Worm (Caenorhabditis elegans) whole organism, L2 larva: ENCODE results near the gene C05D12.4.
A peak's percentile ranks its signal among the peaks of the same experiment; 100 is the strongest.

Source experiments
- C34F6.9 ChIP-seq: fragments of 150-350 bp; optimal IDR thresholded peaks from 2 replicates; lab custom pipeline; 2014; ENCODE audit warnings: missing biosample characterization, missing genetic modification characterization
- F13H6.1 ChIP-seq: sonication (generic microtip); optimal IDR thresholded peaks from 2 replicates; lab custom pipeline; 2016; ENCODE audit warnings: missing genetic modification characterization, missing compliant biosample characterization
- R02D3.7 ChIP-seq: fragments of 150-350 bp; optimal IDR thresholded peaks from 2 replicates; lab custom pipeline; 2014; ENCODE audit warnings: missing biosample characterization, missing genetic modification characterization
- Y55F3AM.14 ChIP-seq: fragments of 200-800 bp; sonication (Bioruptor generic); optimal IDR thresholded peaks from 2 replicates; lab custom pipeline; 2018; ENCODE audit warnings: mild to moderate bottlenecking, missing genetic modification characterization, missing compliant biosample characterization
- ZK546.5 ChIP-seq: sonication (generic microtip); optimal IDR thresholded peaks from 2 replicates; lab custom pipeline; 2017; ENCODE audit warnings: missing biosample characterization, missing genetic modification characterization
- alr-1 ChIP-seq: fragments of 150-350 bp; optimal IDR thresholded peaks from 2 replicates; lab custom pipeline; 2014; ENCODE audit warnings: missing biosample characterization, missing genetic modification characterization
- ama-1 ChIP-seq: fragments of 150-350 bp; optimal IDR thresholded peaks from 2 replicates; lab custom pipeline; 2018; ENCODE audit warnings: inconsistent platforms
- blmp-1 ChIP-seq: sonication (generic microtip); optimal IDR thresholded peaks from 2 replicates; lab custom pipeline; 2017; ENCODE audit warnings: missing genetic modification characterization, mild to moderate bottlenecking, missing compliant biosample characterization, antibody characterized with exemption, moderate library complexity; ENCODE audit not compliant: insufficient read depth
- ceh-16 ChIP-seq: fragments of 150-350 bp; optimal IDR thresholded peaks from 2 replicates; lab custom pipeline; 2014; ENCODE audit warnings: missing biosample characterization, missing genetic modification characterization
- ceh-82 ChIP-seq: fragments of 150-350 bp; optimal IDR thresholded peaks from 2 replicates; lab custom pipeline; 2014; ENCODE audit warnings: missing biosample characterization, missing genetic modification characterization
- crh-2 ChIP-seq: sonication (generic microtip); optimal IDR thresholded peaks from 2 replicates; lab custom pipeline; 2017; ENCODE audit warnings: missing biosample characterization, missing genetic modification characterization
- dmd-4 ChIP-seq: sonication (generic microtip); optimal IDR thresholded peaks from 2 replicates; lab custom pipeline; 2017; ENCODE audit warnings: missing biosample characterization, missing genetic modification characterization
- egl-27 ChIP-seq: sonication (generic microtip); optimal IDR thresholded peaks from 3 replicates; lab custom pipeline; 2017; ENCODE audit warnings: missing biosample characterization, missing genetic modification reagents, missing genetic modification characterization
- elt-1 ChIP-seq: fragments of 150-350 bp; optimal IDR thresholded peaks from 2 replicates; lab custom pipeline; 2014; ENCODE audit warnings: missing biosample characterization, missing genetic modification characterization
- fos-1 ChIP-seq: fragments of 150-350 bp; optimal IDR thresholded peaks from 2 replicates; lab custom pipeline; 2014; ENCODE audit warnings: missing biosample characterization, missing genetic modification characterization
- gmeb-1 ChIP-seq: fragments of 150-350 bp; optimal IDR thresholded peaks from 2 replicates; lab custom pipeline; 2014; ENCODE audit warnings: missing biosample characterization, missing genetic modification characterization
- lin-11 ChIP-seq: fragments of 150-350 bp; sonication (generic microtip); optimal IDR thresholded peaks from 2 replicates; lab custom pipeline; 2014; ENCODE audit warnings: missing biosample characterization, missing genetic modification characterization, inconsistent platforms, mixed read lengths
- lin-13 ChIP-seq: fragments of 150-350 bp; optimal IDR thresholded peaks from 2 replicates; lab custom pipeline; 2014; ENCODE audit warnings: missing biosample characterization, missing genetic modification reagents, missing genetic modification characterization
- lin-39 ChIP-seq: fragments of 150-350 bp; optimal IDR thresholded peaks from 2 replicates; lab custom pipeline; 2014; ENCODE audit warnings: missing biosample characterization, missing genetic modification reagents, missing genetic modification characterization
- lsy-2 ChIP-seq, 2 experiments: fragments of 150-350 bp in 1 of 2; sonication (generic microtip) in 1 of 2; optimal IDR thresholded peaks; 2 replicates each; lab custom pipeline; 2014 to 2017; ENCODE audit warnings: missing biosample characterization in 2 of 2, missing genetic modification characterization in 2 of 2
- mab-5 ChIP-seq: fragments of 150-350 bp; optimal IDR thresholded peaks from 2 replicates; lab custom pipeline; 2014; ENCODE audit warnings: missing biosample characterization, missing genetic modification characterization
- mdl-1 ChIP-seq, 2 experiments: fragments of 150-350 bp in 1 of 2; sonication (generic microtip) in 1 of 2; optimal IDR thresholded peaks; 2 replicates each; lab custom pipeline; 2017; ENCODE audit warnings: missing biosample characterization in 2 of 2, missing genetic modification characterization in 2 of 2
- nhr-10 ChIP-seq: sonication (generic microtip); optimal IDR thresholded peaks from 2 replicates; lab custom pipeline; 2017; ENCODE audit warnings: missing biosample characterization, missing genetic modification characterization
- nhr-11 ChIP-seq: fragments of 150-350 bp; optimal IDR thresholded peaks from 2 replicates; lab custom pipeline; 2014; ENCODE audit warnings: missing biosample characterization, missing genetic modification characterization
- nhr-129 ChIP-seq: fragments of 150-350 bp; optimal IDR thresholded peaks from 2 replicates; lab custom pipeline; 2014; ENCODE audit warnings: missing biosample characterization, missing genetic modification characterization
- nhr-21 ChIP-seq: fragments of 150-350 bp; optimal IDR thresholded peaks from 2 replicates; lab custom pipeline; 2014; ENCODE audit warnings: missing biosample characterization, missing genetic modification characterization
- nhr-23 ChIP-seq: fragments of 150-350 bp; optimal IDR thresholded peaks from 2 replicates; lab custom pipeline; 2014; ENCODE audit warnings: missing biosample characterization, missing genetic modification reagents, missing genetic modification characterization
- nhr-237 ChIP-seq: fragments of 150-350 bp; optimal IDR thresholded peaks from 2 replicates; lab custom pipeline; 2014; ENCODE audit warnings: missing biosample characterization, missing genetic modification characterization
- nhr-25 ChIP-seq: fragments of 150-350 bp; sonication (generic microtip); optimal IDR thresholded peaks from 3 replicates; lab custom pipeline; 2014; ENCODE audit warnings: missing biosample characterization, missing genetic modification characterization
- nhr-6 ChIP-seq: fragments of 150-350 bp; optimal IDR thresholded peaks from 2 replicates; lab custom pipeline; 2014; ENCODE audit warnings: missing biosample characterization, missing genetic modification characterization
- nhr-77 ChIP-seq: fragments of 150-350 bp; optimal IDR thresholded peaks from 2 replicates; lab custom pipeline; 2014; ENCODE audit warnings: missing biosample characterization, missing genetic modification characterization
- peb-1 ChIP-seq: fragments of 150-350 bp; optimal IDR thresholded peaks from 2 replicates; lab custom pipeline; 2014; ENCODE audit warnings: missing biosample characterization, missing genetic modification characterization
- sem-4 ChIP-seq: fragments of 150-350 bp; optimal IDR thresholded peaks from 2 replicates; lab custom pipeline; 2014; ENCODE audit warnings: missing biosample characterization, missing genetic modification reagents, missing genetic modification characterization
- skn-1 ChIP-seq: sonication (generic microtip); optimal IDR thresholded peaks from 2 replicates; lab custom pipeline; 2017; ENCODE audit warnings: missing biosample characterization, missing genetic modification characterization
- sma-3 ChIP-seq: sonication (generic microtip); optimal IDR thresholded peaks from 2 replicates; lab custom pipeline; 2016; ENCODE audit warnings: missing genetic modification reagents, missing genetic modification characterization, missing compliant biosample characterization
- sma-9 ChIP-seq, 2 experiments: fragments of 150-350 bp in 1 of 2; sonication (generic microtip) in 1 of 2; optimal IDR thresholded peaks; 2 replicates each; lab custom pipeline; 2014 to 2016; ENCODE audit warnings: missing genetic modification characterization in 2 of 2, mild to moderate bottlenecking in 1 of 2, missing biosample characterization in 1 of 2, missing compliant biosample characterization in 1 of 2, missing genetic modification reagents in 1 of 2, moderate library complexity in 1 of 2
- snpc-4 ChIP-seq: fragments of 150-350 bp; optimal IDR thresholded peaks from 2 replicates; lab custom pipeline; 2014; ENCODE audit warnings: missing biosample characterization, missing genetic modification characterization
- unc-39 ChIP-seq: fragments of 150-350 bp; optimal IDR thresholded peaks from 2 replicates; lab custom pipeline; 2014; ENCODE audit warnings: missing biosample characterization, missing genetic modification characterization
- unc-55 ChIP-seq: fragments of 150-350 bp; sonication (generic microtip); optimal IDR thresholded peaks from 3 replicates; lab custom pipeline; 2014; ENCODE audit warnings: missing biosample characterization, missing genetic modification reagents, missing genetic modification characterization
- unc-62 ChIP-seq: fragments of 150-350 bp; optimal IDR thresholded peaks from 2 replicates; lab custom pipeline; 2014; ENCODE audit warnings: missing biosample characterization, missing genetic modification reagents, missing genetic modification characterization
- ztf-1 ChIP-seq: fragments of 200-800 bp; sonication (Bioruptor generic); conservative IDR thresholded peaks from 2 replicates; pipeline ENCODE4 v1.3.6; 2022; ENCODE audit warnings: missing genetic modification characterization, missing compliant biosample characterization
- ztf-11 ChIP-seq: sonication (generic microtip); optimal IDR thresholded peaks from 2 replicates; lab custom pipeline; 2017; ENCODE audit warnings: missing biosample characterization, missing genetic modification characterization
- ztf-4 ChIP-seq: fragments of 150-350 bp; optimal IDR thresholded peaks from 2 replicates; lab custom pipeline; 2014; ENCODE audit warnings: missing biosample characterization, missing genetic modification characterization

C05D12.4 gene

DNA sequence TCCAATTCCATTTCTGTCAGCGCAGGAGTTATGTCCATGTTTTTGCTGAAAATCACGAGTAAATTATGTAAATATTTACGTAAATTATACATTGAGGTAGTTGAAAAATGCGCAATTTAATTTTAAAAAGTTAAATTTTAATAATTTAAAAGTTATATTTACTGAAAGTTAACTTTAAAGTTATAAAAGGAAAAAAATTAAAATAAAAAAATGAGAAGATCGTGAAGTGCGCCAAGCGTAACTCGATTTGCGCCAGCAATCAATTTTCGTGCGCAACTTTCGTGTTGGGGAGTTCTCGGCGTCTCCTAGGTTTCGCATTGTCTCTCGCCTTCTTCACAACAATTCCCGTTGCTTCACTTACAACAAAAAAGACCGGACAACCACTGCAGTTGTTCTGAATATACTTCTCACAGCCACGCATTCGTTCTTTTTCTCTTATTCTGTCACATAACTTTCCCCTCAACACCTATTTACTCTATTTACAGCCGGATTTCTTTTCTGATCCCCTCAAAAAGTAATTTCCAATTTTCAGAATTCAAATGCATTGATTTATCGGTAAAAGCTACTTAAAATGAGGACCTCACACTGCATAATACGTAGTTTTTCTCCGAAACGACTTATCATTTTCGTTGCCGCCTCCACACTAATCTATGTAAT, 42.0 kb downstream of the C05D12.4 start, which contains the start of the genes metl-1 and W02B12.11:
metl-1 (minus strand) TSS at position 51 of the 657 bp plus-strand sequence.
W02B12.11 (plus strand) TSS at position 337 of the 657 bp plus-strand sequence.
- TF ChIP-seq skn-1 (tag; lab: Kevin White, UChicago) (no peak), C34F6.9 (peak; percentile 90), lin-39 (tag; lab: Kevin White, UChicago) (no peak), R02D3.7 (tag; lab: Kevin White, UChicago) (peak; percentile 53), nhr-6 (tag; lab: Kevin White, UChicago) (peak; percentile 38), ztf-1 (GFP tag; lab: Robert Waterston, UW) (no peak), egl-27 (tag; lab: Kevin White, UChicago) (peak; percentile 32), ztf-11 (tag; lab: Kevin White, UChicago) (no peak), sma-9 (GFP tag; optimal IDR thresholded peaks at IDR 0.05; lab: Kevin White, UChicago) (peak; percentile 90), sma-9 (tag; optimal IDR thresholded peaks at IDR 0.05; lab: Kevin White, UChicago) (no peak), ceh-82 (tag; lab: Kevin White, UChicago) (no peak), unc-39 (tag; lab: Kevin White, UChicago) (no peak), sma-3 (GFP tag; lab: Kevin White, UChicago) (peak; percentile 77), nhr-21 (tag; lab: Kevin White, UChicago) (peak; percentile 82), Y55F3AM.14 (GFP tag; lab: Kevin White, UChicago) (peak; percentile 29), ceh-16 (tag; lab: Kevin White, UChicago) (peak; percentile 21), blmp-1 (tag; lab: Kevin White, UChicago) (peak; percentile 68), ztf-4 (tag; lab: Kevin White, UChicago) (peak; percentile 79), mab-5 (tag; lab: Kevin White, UChicago) (peak; percentile 68), nhr-10 (tag; lab: Kevin White, UChicago) (no peak), snpc-4 (tag; lab: Kevin White, UChicago) (peak; percentile 77), lin-11 (tag; lab: Kevin White, UChicago) (peak; percentile 79), ZK546.5 (tag; lab: Kevin White, UChicago) (no peak), elt-1 (tag; lab: Kevin White, UChicago) (no peak), alr-1 (tag; lab: Kevin White, UChicago) (no peak), lsy-2 (tag; optimal IDR thresholded peaks at IDR 0.05; lab: Kevin White, UChicago) (peak; percentile 84 to 92), crh-2 (tag; lab: Kevin White, UChicago) (peak; percentile 83), peb-1 (tag; lab: Kevin White, UChicago) (no peak), fos-1 (tag; lab: Kevin White, UChicago) (peak; percentile 50), gmeb-1 (tag; lab: Kevin White, UChicago) (peak; percentile 87), ama-1 (lab: Kevin White, UChicago) (peak; percentile 14), nhr-25 (tag; lab: Kevin White, UChicago) (peak; percentile 87), unc-62 (GFP tag; lab: Kevin White, UChicago) (no peak), unc-55 (GFP tag; lab: Kevin White, UChicago) (peak; percentile 87), lin-13 (GFP tag; lab: Kevin White, UChicago) (peak; percentile 85), sem-4 (tag; lab: Kevin White, UChicago) (peak; percentile 88), nhr-129 (tag; lab: Kevin White, UChicago) (peak; percentile 62), F13H6.1 (tag; lab: Kevin White, UChicago) (peak; percentile 89)

DNA sequence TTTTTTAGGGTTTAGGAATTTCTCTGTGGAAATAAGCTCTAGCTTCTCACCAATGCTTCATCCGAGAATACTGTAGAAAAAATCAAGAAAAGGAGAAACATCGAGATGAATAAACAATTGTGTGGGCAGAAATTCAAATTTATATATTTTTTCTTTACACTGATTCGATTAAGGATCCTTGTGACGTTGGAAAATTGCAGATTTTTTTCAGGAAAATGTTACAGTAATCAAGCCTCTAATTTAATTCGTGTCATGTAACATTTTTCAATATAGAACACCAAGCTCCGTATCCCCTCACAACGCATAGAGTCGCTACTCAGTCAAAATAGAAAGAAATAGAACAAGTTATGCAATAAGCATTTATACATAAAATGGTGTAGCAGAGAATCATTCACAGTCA, 44.7 kb downstream of the C05D12.4 start, which contains the start of gene W02B12.16:
W02B12.16 (minus strand) TSS at position 101 of the 400 bp plus-strand sequence.
- no peak for TF ChIP-seq lsy-2 (tag; optimal IDR thresholded peaks at IDR 0.05; lab: Kevin White, UChicago)
- no peak for TF ChIP-seq nhr-11 (tag; lab: Kevin White, UChicago)
- TF ChIP-seq unc-55 (GFP tag; lab: Kevin White, UChicago): no peak
- no peak for TF ChIP-seq dmd-4 (tag; lab: Kevin White, UChicago)
- TF ChIP-seq sma-9 (GFP tag; optimal IDR thresholded peaks at IDR 0.05; lab: Kevin White, UChicago): no peak
- no peak for TF ChIP-seq sma-9 (tag; optimal IDR thresholded peaks at IDR 0.05; lab: Kevin White, UChicago)
- no peak for TF ChIP-seq ama-1 (lab: Kevin White, UChicago)
- no peak for TF ChIP-seq blmp-1 (tag; lab: Kevin White, UChicago)
- TF ChIP-seq nhr-77 (tag; lab: Kevin White, UChicago): no peak
- TF ChIP-seq nhr-129 (tag; lab: Kevin White, UChicago): no peak
- no peak for TF ChIP-seq R02D3.7 (tag; lab: Kevin White, UChicago)
- no peak for TF ChIP-seq snpc-4 (tag; lab: Kevin White, UChicago)
- TF ChIP-seq nhr-23 (tag; lab: Kevin White, UChicago): no peak
- no peak for TF ChIP-seq ztf-11 (tag; lab: Kevin White, UChicago)
- TF ChIP-seq F13H6.1 (tag; lab: Kevin White, UChicago): no peak
- no peak for TF ChIP-seq peb-1 (tag; lab: Kevin White, UChicago)
- no peak for TF ChIP-seq lin-13 (GFP tag; lab: Kevin White, UChicago)
- no peak for TF ChIP-seq sma-3 (GFP tag; lab: Kevin White, UChicago)
- no peak for TF ChIP-seq mdl-1 (tag; optimal IDR thresholded peaks at IDR 0.05; lab: Kevin White, UChicago)
- TF ChIP-seq nhr-237 (tag; lab: Kevin White, UChicago): no peak
